Worm (Caenorhabditis elegans) whole organism, L2 larva: ENCODE results near the gene fce-2.
A peak's percentile ranks its signal among the peaks of the same experiment; 100 is the strongest.

Experiments used
- C34F6.9 ChIP-seq: fragments of 150-350 bp; optimal IDR thresholded peaks from 2 replicates; lab custom pipeline; 2014; ENCODE audit warnings: missing biosample characterization, missing genetic modification characterization
- F13H6.1 ChIP-seq: sonication (generic microtip); optimal IDR thresholded peaks from 2 replicates; lab custom pipeline; 2016; ENCODE audit warnings: missing genetic modification characterization, missing compliant biosample characterization
- R02D3.7 ChIP-seq: fragments of 150-350 bp; optimal IDR thresholded peaks from 2 replicates; lab custom pipeline; 2014; ENCODE audit warnings: missing biosample characterization, missing genetic modification characterization
- Y55F3AM.14 ChIP-seq: fragments of 200-800 bp; sonication (Bioruptor generic); optimal IDR thresholded peaks from 2 replicates; lab custom pipeline; 2018; ENCODE audit warnings: mild to moderate bottlenecking, missing genetic modification characterization, missing compliant biosample characterization
- aly-2 ChIP-seq: fragments of 150-350 bp; optimal IDR thresholded peaks from 2 replicates; lab custom pipeline; 2014; ENCODE audit warnings: missing biosample characterization, missing genetic modification characterization
- blmp-1 ChIP-seq: sonication (generic microtip); optimal IDR thresholded peaks from 2 replicates; lab custom pipeline; 2017; ENCODE audit warnings: missing genetic modification characterization, mild to moderate bottlenecking, missing compliant biosample characterization, antibody characterized with exemption, moderate library complexity; ENCODE audit not compliant: insufficient read depth
- ceh-16 ChIP-seq: fragments of 150-350 bp; optimal IDR thresholded peaks from 2 replicates; lab custom pipeline; 2014; ENCODE audit warnings: missing biosample characterization, missing genetic modification characterization
- crh-2 ChIP-seq: sonication (generic microtip); optimal IDR thresholded peaks from 2 replicates; lab custom pipeline; 2017; ENCODE audit warnings: missing biosample characterization, missing genetic modification characterization
- dmd-4 ChIP-seq: sonication (generic microtip); optimal IDR thresholded peaks from 2 replicates; lab custom pipeline; 2017; ENCODE audit warnings: missing biosample characterization, missing genetic modification characterization
- egl-27 ChIP-seq: sonication (generic microtip); optimal IDR thresholded peaks from 3 replicates; lab custom pipeline; 2017; ENCODE audit warnings: missing biosample characterization, missing genetic modification reagents, missing genetic modification characterization
- elt-1 ChIP-seq: fragments of 150-350 bp; optimal IDR thresholded peaks from 2 replicates; lab custom pipeline; 2014; ENCODE audit warnings: missing biosample characterization, missing genetic modification characterization
- gmeb-1 ChIP-seq: fragments of 150-350 bp; optimal IDR thresholded peaks from 2 replicates; lab custom pipeline; 2014; ENCODE audit warnings: missing biosample characterization, missing genetic modification characterization
- lin-11 ChIP-seq: fragments of 150-350 bp; sonication (generic microtip); optimal IDR thresholded peaks from 2 replicates; lab custom pipeline; 2014; ENCODE audit warnings: missing biosample characterization, missing genetic modification characterization, inconsistent platforms, mixed read lengths
- lin-13 ChIP-seq: fragments of 150-350 bp; optimal IDR thresholded peaks from 2 replicates; lab custom pipeline; 2014; ENCODE audit warnings: missing biosample characterization, missing genetic modification reagents, missing genetic modification characterization
- lsy-2 ChIP-seq, 2 experiments: fragments of 150-350 bp in 1 of 2; sonication (generic microtip) in 1 of 2; optimal IDR thresholded peaks; 2 replicates each; lab custom pipeline; 2014 to 2017; ENCODE audit warnings: missing biosample characterization in 2 of 2, missing genetic modification characterization in 2 of 2
- mab-5 ChIP-seq: fragments of 150-350 bp; optimal IDR thresholded peaks from 2 replicates; lab custom pipeline; 2014; ENCODE audit warnings: missing biosample characterization, missing genetic modification characterization
- mbf-1 ChIP-seq: sonication (generic microtip); optimal IDR thresholded peaks from 2 replicates; lab custom pipeline; 2017; ENCODE audit warnings: missing biosample characterization, missing genetic modification characterization
- mdl-1 ChIP-seq, 2 experiments: fragments of 150-350 bp in 1 of 2; sonication (generic microtip) in 1 of 2; optimal IDR thresholded peaks; 2 replicates each; lab custom pipeline; 2017; ENCODE audit warnings: missing biosample characterization in 2 of 2, missing genetic modification characterization in 2 of 2
- nhr-10 ChIP-seq: sonication (generic microtip); optimal IDR thresholded peaks from 2 replicates; lab custom pipeline; 2017; ENCODE audit warnings: missing biosample characterization, missing genetic modification characterization
- nhr-11 ChIP-seq: fragments of 150-350 bp; optimal IDR thresholded peaks from 2 replicates; lab custom pipeline; 2014; ENCODE audit warnings: missing biosample characterization, missing genetic modification characterization
- nhr-12 ChIP-seq: fragments of 150-350 bp; optimal IDR thresholded peaks from 2 replicates; lab custom pipeline; 2014; ENCODE audit warnings: missing biosample characterization, missing genetic modification characterization
- nhr-21 ChIP-seq: fragments of 150-350 bp; optimal IDR thresholded peaks from 2 replicates; lab custom pipeline; 2014; ENCODE audit warnings: missing biosample characterization, missing genetic modification characterization
- nhr-23 ChIP-seq: fragments of 150-350 bp; optimal IDR thresholded peaks from 2 replicates; lab custom pipeline; 2014; ENCODE audit warnings: missing biosample characterization, missing genetic modification reagents, missing genetic modification characterization
- nhr-237 ChIP-seq: fragments of 150-350 bp; optimal IDR thresholded peaks from 2 replicates; lab custom pipeline; 2014; ENCODE audit warnings: missing biosample characterization, missing genetic modification characterization
- nhr-25 ChIP-seq: fragments of 150-350 bp; sonication (generic microtip); optimal IDR thresholded peaks from 3 replicates; lab custom pipeline; 2014; ENCODE audit warnings: missing biosample characterization, missing genetic modification characterization
- nhr-6 ChIP-seq: fragments of 150-350 bp; optimal IDR thresholded peaks from 2 replicates; lab custom pipeline; 2014; ENCODE audit warnings: missing biosample characterization, missing genetic modification characterization
- peb-1 ChIP-seq: fragments of 150-350 bp; optimal IDR thresholded peaks from 2 replicates; lab custom pipeline; 2014; ENCODE audit warnings: missing biosample characterization, missing genetic modification characterization
- sem-4 ChIP-seq: fragments of 150-350 bp; optimal IDR thresholded peaks from 2 replicates; lab custom pipeline; 2014; ENCODE audit warnings: missing biosample characterization, missing genetic modification reagents, missing genetic modification characterization
- sma-3 ChIP-seq: sonication (generic microtip); optimal IDR thresholded peaks from 2 replicates; lab custom pipeline; 2016; ENCODE audit warnings: missing genetic modification reagents, missing genetic modification characterization, missing compliant biosample characterization
- unc-39 ChIP-seq: fragments of 150-350 bp; optimal IDR thresholded peaks from 2 replicates; lab custom pipeline; 2014; ENCODE audit warnings: missing biosample characterization, missing genetic modification characterization
- unc-55 ChIP-seq: fragments of 150-350 bp; sonication (generic microtip); optimal IDR thresholded peaks from 3 replicates; lab custom pipeline; 2014; ENCODE audit warnings: missing biosample characterization, missing genetic modification reagents, missing genetic modification characterization
- unc-62 ChIP-seq: fragments of 150-350 bp; optimal IDR thresholded peaks from 2 replicates; lab custom pipeline; 2014; ENCODE audit warnings: missing biosample characterization, missing genetic modification reagents, missing genetic modification characterization
- zag-1 ChIP-seq: fragments of 150-350 bp; optimal IDR thresholded peaks from 2 replicates; lab custom pipeline; 2014; ENCODE audit warnings: missing biosample characterization, missing genetic modification characterization
- ztf-1 ChIP-seq: fragments of 200-800 bp; sonication (Bioruptor generic); conservative IDR thresholded peaks from 2 replicates; pipeline ENCODE4 v1.3.6; 2022; ENCODE audit warnings: missing genetic modification characterization, missing compliant biosample characterization
- ztf-4 ChIP-seq: fragments of 150-350 bp; optimal IDR thresholded peaks from 2 replicates; lab custom pipeline; 2014; ENCODE audit warnings: missing biosample characterization, missing genetic modification characterization

fce-2 gene

DNA sequence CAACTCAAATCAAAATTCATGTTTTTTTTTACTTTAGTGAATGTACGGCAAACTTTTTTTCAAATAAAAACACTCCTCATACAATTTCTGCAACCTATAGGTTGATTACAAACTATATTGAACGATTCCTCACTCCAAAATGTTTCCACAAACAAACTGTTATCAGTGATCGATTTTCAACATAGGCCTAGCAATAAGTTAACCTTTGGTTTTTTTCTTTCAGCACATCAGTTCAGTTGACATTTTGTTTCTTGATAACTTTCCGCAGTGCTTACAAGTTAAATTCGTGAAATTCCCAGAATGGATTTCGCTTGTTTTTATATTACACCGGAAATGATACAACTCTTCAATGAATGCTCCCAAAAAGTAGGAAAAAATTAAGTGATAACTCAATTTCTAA, 37.7 kb upstream of the fce-2 start, which contains the start of gene F53H2.1:
TSS of gene F53H2.1 (plus strand) at position 301 of the 400 bp plus-strand sequence.
- no peak for TF ChIP-seq crh-2
- no peak for TF ChIP-seq unc-39 (tag; lab: Kevin White, UChicago)
- TF ChIP-seq aly-2 (tag; lab: Kevin White, UChicago) = no peak
- TF ChIP-seq ztf-1 (GFP tag; lab: Robert Waterston, UW) = no peak
- TF ChIP-seq mdl-1 (tag; optimal IDR thresholded peaks at IDR 0.05; lab: Kevin White, UChicago) = no peak
- TF ChIP-seq nhr-6 = no peak

DNA sequence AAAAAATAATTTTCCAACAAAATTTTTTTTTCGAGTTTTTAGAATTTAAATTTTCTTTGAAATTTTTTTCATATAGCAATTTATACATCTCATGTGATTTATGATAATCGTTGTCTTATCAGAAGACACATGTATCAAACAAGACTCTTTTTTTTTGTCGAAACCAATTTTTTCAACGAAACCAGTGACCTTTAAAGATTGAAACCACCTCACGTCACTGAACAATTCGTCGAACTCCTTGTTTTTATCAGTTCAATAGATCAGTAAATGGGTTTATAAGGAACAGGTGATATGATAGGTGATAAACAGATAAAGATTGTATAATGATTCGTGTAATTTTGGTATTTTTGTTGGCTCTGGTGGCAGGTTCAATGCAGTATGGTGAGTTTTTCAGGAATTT, 31.3 kb upstream of the fce-2 start, which contains the start of gene cnc-7:
TSS of gene cnc-7 (plus strand) at position 301 of the 400 bp plus-strand sequence.
- TF ChIP-seq nhr-25 = no peak
- peak; percentile 34 for TF ChIP-seq sma-3 (GFP tag; lab: Kevin White, UChicago)

DNA sequence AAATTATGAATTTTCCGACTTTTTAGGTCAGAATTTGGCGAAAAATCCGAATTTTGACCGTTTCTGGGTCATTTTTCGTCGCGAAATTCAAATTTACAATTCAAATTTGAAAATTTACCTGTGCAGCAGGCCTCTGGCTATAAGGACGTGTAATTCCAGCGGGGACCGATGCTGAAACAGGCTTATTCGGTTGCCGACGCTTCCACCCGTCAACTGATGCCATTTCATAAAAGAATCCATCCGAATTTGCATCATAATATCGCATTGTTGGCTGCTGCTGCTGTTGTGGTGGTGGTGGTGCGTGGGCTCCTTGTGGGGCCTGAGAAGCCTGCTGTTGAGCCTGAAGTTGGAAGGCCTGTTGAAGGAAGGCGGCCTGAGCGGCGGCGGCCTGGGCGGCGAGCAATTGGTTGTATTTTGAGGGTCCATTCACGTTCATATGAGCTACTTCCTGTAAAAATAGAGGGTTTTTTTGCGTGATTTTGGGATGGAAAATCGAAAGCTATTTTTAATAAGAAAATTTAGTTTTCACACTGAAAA, 25.5 kb upstream of the fce-2 start:
- no peak for TF ChIP-seq F13H6.1
- no peak for TF ChIP-seq blmp-1 (tag; lab: Kevin White, UChicago)
- no peak for TF ChIP-seq lin-11 (tag; lab: Kevin White, UChicago)
- TF ChIP-seq ztf-1 (GFP tag; lab: Robert Waterston, UW) = no peak
- no peak for TF ChIP-seq R02D3.7
- TF ChIP-seq elt-1 (tag; lab: Kevin White, UChicago) = no peak
- TF ChIP-seq crh-2 = no peak
- no peak for TF ChIP-seq nhr-10 (tag; lab: Kevin White, UChicago)
- no peak for TF ChIP-seq unc-55 (GFP tag; lab: Kevin White, UChicago)
- TF ChIP-seq mbf-1 (tag; lab: Kevin White, UChicago) = no peak
- TF ChIP-seq sem-4 (tag; lab: Kevin White, UChicago) = no peak
- TF ChIP-seq aly-2 (tag; lab: Kevin White, UChicago) = no peak

DNA sequence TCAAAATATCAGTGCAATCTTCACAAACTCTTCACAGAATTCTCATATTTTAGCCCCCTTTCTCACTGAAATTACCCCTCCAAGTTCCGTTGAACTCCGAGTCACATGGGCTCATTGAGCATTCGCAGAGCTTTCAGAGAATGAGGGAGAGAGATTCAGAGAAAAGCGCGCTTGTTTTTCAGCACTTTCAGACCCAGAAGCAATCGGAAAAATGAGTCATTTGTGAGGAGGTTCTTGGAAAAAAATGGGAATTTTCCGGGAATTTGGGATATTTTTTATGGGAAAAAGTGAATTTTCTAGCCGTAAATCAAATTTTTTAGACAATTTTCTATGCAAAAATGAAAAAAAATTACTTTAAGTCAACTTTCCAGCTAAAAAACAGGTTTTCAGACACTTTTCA, 22.3 kb upstream of the fce-2 start:
- TF ChIP-seq zag-1 = no peak
- TF ChIP-seq mab-5 = no peak
- TF ChIP-seq mbf-1 (tag; lab: Kevin White, UChicago) = no peak
- no peak for TF ChIP-seq nhr-12 (tag; lab: Kevin White, UChicago)
- TF ChIP-seq lin-13 = no peak
- TF ChIP-seq ztf-4 = no peak
- TF ChIP-seq C34F6.9 (tag; lab: Kevin White, UChicago) = peak; percentile 7
- no peak for TF ChIP-seq egl-27 (tag; lab: Kevin White, UChicago)
- TF ChIP-seq peb-1 (tag; lab: Kevin White, UChicago) = no peak
- no peak for TF ChIP-seq nhr-25
- no peak for TF ChIP-seq gmeb-1 (tag; lab: Kevin White, UChicago)
- no peak for TF ChIP-seq dmd-4 (tag; lab: Kevin White, UChicago)
- no peak for TF ChIP-seq nhr-11 (tag; lab: Kevin White, UChicago)
- TF ChIP-seq sma-3 (GFP tag; lab: Kevin White, UChicago) = no peak
- peak; percentile 30 for TF ChIP-seq nhr-21
- no peak for TF ChIP-seq nhr-6
- no peak for TF ChIP-seq nhr-10 (tag; lab: Kevin White, UChicago)
- no peak for TF ChIP-seq F13H6.1
- TF ChIP-seq lsy-2 (tag; optimal IDR thresholded peaks at IDR 0.05; lab: Kevin White, UChicago) = peak in 1 of 2 experiments; percentile 39
- TF ChIP-seq, all 48 proteins: peak for 3

DNA sequence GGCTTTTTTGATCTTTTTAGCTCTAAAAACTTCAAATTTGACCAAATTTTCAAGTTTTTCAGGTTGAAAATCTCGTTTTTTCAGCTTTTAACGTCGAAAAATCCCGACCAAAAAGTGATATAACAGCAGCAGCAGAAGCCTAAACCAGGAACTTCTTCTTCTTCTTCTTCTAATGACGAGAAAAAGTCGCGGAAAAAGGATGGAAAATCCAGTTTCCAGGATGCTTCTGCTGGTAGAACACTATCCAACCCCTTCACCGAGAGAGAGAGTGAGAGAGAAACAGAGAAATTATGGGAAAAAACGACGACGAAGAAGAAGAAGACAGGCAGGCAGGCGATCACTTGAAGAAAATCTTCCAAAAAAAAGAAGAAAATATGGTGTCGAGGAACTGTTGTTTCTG, 18.3 kb upstream of the fce-2 start:
- TF ChIP-seq ztf-4 (no peak), unc-55 (GFP tag; lab: Kevin White, UChicago) (no peak), C34F6.9 (tag; lab: Kevin White, UChicago) (no peak), unc-62 (GFP tag; lab: Kevin White, UChicago) (no peak), F13H6.1 (no peak)

DNA sequence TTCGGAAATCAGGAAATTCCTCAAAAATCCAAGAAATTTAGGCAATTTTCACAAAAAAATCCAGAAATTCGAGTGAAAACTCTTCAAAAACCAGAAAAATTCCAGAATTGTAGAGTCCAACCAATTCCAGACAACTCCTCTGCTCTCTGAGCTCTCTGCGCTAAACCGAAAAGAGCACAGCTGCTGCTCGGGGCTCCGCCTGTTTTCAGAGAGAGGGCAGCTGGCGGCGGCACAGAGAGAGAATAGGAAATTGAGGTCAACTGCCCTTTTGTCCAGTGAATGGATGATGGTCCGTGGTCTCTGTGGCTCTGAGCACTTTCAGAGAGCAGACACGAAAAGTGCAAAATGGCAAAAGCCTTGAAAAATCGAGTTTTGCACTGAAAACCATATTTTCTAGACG, 16.1 kb upstream of the fce-2 start:
- TF ChIP-seq ceh-16 (tag; lab: Kevin White, UChicago) (no peak), nhr-11 (tag; lab: Kevin White, UChicago) (no peak), mab-5 (no peak), zag-1 (no peak), blmp-1 (tag; lab: Kevin White, UChicago) (no peak), nhr-23 (tag; lab: Kevin White, UChicago) (no peak), gmeb-1 (tag; lab: Kevin White, UChicago) (no peak), Y55F3AM.14 (no peak), nhr-237 (no peak)
